Fruit fly (Drosophila melanogaster): ENCODE measurements around the gene CG9168.
A peak's percentile ranks its signal among the peaks of the same experiment; 100 is the strongest.

The CG9168 gene

dm6 chr3L:1378862-1379543, 31.9 kb upstream of the CG9168 start (continued):
- TF ChIP-seq Eip74EF (GFP tag; optimal IDR thresholded peaks at IDR 0.05): peak in 1 of 2 experiments; percentile 21
- TF ChIP-seq Taf1 (GFP tag; IDR thresholded peaks at IDR 0.05): no peak
- TF ChIP-seq unpg (GFP tag; optimal IDR thresholded peaks at IDR 0.05): peak; percentile 72
- peak; percentile 11 for TF ChIP-seq Meics (GFP tag; optimal IDR thresholded peaks at IDR 0.05)
- TF ChIP-seq otp (GFP tag; IDR thresholded peaks at IDR 0.05): peak; percentile 63; the same call in 1 of the 3 replicates
- TF ChIP-seq CG17328 (GFP tag; IDR thresholded peaks at IDR 0.05): peak; percentile 80
- peak; percentile 38 for TF ChIP-seq zf30C (GFP tag; optimal IDR thresholded peaks at IDR 0.05)
- TF ChIP-seq hbn (GFP tag; IDR thresholded peaks at IDR 0.05; ENCODE audit: partially characterized antibody): no peak
- peak; percentile 62 for TF ChIP-seq CG13424 (tag; optimal IDR thresholded peaks at IDR 0.05)
- TF ChIP-seq CG42726 (GFP tag; IDR thresholded peaks at IDR 0.05; ENCODE audit: partially characterized antibody): no peak
- peak; percentile 13 for TF ChIP-seq CG4707 (GFP tag; optimal IDR thresholded peaks at IDR 0.05)
- TF ChIP-seq lab (GFP tag; optimal IDR thresholded peaks at IDR 0.05): peak; percentile 38
- TF ChIP-seq Dip2 (GFP tag; IDR thresholded peaks at IDR 0.05): no peak
- TF ChIP-seq eyg (GFP tag; optimal IDR thresholded peaks at IDR 0.05): peak; percentile 42
- no peak for TF ChIP-seq mirr (GFP tag; optimal IDR thresholded peaks at IDR 0.05)
- peak; percentile 67 for TF ChIP-seq dysf (GFP tag; IDR thresholded peaks at IDR 0.05)
- no peak for TF ChIP-seq run (tag; optimal IDR thresholded peaks at IDR 0.05)
- peak; percentile 20 for TF ChIP-seq slp2 (GFP tag; optimal IDR thresholded peaks at IDR 0.05)
- peak; percentile 58 for TF ChIP-seq CG7839 (tag; optimal IDR thresholded peaks at IDR 0.05)
- no peak for TF ChIP-seq CG13624 (GFP tag; optimal IDR thresholded peaks at IDR 0.05)
- TF ChIP-seq ken (GFP tag; IDR thresholded peaks at IDR 0.05): peak; percentile 67
- peak; percentile 40 for TF ChIP-seq CG15696 (tag; optimal IDR thresholded peaks at IDR 0.05)
- peak; percentile 56 for TF ChIP-seq CG17385 (GFP tag; optimal IDR thresholded peaks at IDR 0.05)
- TF ChIP-seq H2.0 (GFP tag; IDR thresholded peaks at IDR 0.05): peak; percentile 43; the same call in 1 of the 2 replicates
- TF ChIP-seq zfh1 (GFP tag; IDR thresholded peaks at IDR 0.05): peak; percentile 82
- peak; percentile 40 for TF ChIP-seq CG32532 (GFP tag; IDR thresholded peaks at IDR 0.05)
- peak; percentile 22 to 47 for TF ChIP-seq chif (GFP tag; optimal IDR thresholded peaks at IDR 0.05)
- TF ChIP-seq tup (GFP tag; optimal IDR thresholded peaks at IDR 0.05): peak; percentile 3
- peak; percentile 34 for TF ChIP-seq CG4820 (GFP tag; optimal IDR thresholded peaks at IDR 0.05)
- peak; percentile 24 for TF ChIP-seq Asciz (GFP tag; optimal IDR thresholded peaks at IDR 0.05)
- no peak for TF ChIP-seq en (GFP tag; optimal IDR thresholded peaks at IDR 0.05)
- peak; percentile 65; the same call in 1 of the 2 replicates for TF ChIP-seq chm (GFP tag; IDR thresholded peaks at IDR 0.05)
- TF ChIP-seq CG4730 (GFP tag; IDR thresholded peaks at IDR 0.05): peak; percentile 32; the same call in 1 of the 2 replicates
- peak; percentile 66 for TF ChIP-seq Oli (tag; optimal IDR thresholded peaks at IDR 0.05)
- TF ChIP-seq Dfd (GFP tag; optimal IDR thresholded peaks at IDR 0.05): no peak
- TF ChIP-seq PHDP (tag; optimal IDR thresholded peaks at IDR 0.05): peak; percentile 63
- no peak for TF ChIP-seq mld (GFP tag; IDR thresholded peaks at IDR 0.05; ENCODE audit: partially characterized antibody)
- TF ChIP-seq D19A (tag; optimal IDR thresholded peaks at IDR 0.05): peak; percentile 55
- TF ChIP-seq CG2202 (tag; optimal IDR thresholded peaks at IDR 0.05): peak; percentile 51
- no peak for TF ChIP-seq CG12104 (GFP tag; optimal IDR thresholded peaks at IDR 0.05)
- peak; percentile 45 for TF ChIP-seq nom (GFP tag; optimal IDR thresholded peaks at IDR 0.05)
- peak; percentile 7 for TF ChIP-seq nau (GFP tag; optimal IDR thresholded peaks at IDR 0.05)
- TF ChIP-seq Stat92E (GFP tag; optimal IDR thresholded peaks at IDR 0.05): peak in 1 of 3 experiments; percentile 63
- peak; percentile 26 to 39 for TF ChIP-seq Pdp1 (GFP tag; optimal IDR thresholded peaks at IDR 0.05)
- TF ChIP-seq sna (GFP tag; IDR thresholded peaks at IDR 0.05; ENCODE audit: partially characterized antibody): no peak
- TF ChIP-seq jigr1 (GFP tag; IDR thresholded peaks at IDR 0.05): 0 out of 3 replicates have a peak, but pooled peaks have one; percentile 22
- TF ChIP-seq GATAe (GFP tag; conservative IDR thresholded peaks at IDR 0.05): no peak
- TF ChIP-seq CG30403 (GFP tag; optimal IDR thresholded peaks at IDR 0.05): peak; percentile 41

Data from whole organism, embryonic.